Fruit fly (Drosophila melanogaster) whole organism, embryonic: ENCODE measurements around the gene TMEM216.
A peak's percentile ranks its signal among the peaks of the same experiment; 100 is the strongest.

Source experiments
- B-H1 ChIP-seq: fragments of 200-800 bp; sonication (Bioruptor generic); IDR thresholded peaks from 3 replicates; pipeline ENCODE4 v1.3.6; 2022; ENCODE audit warnings: missing biosample characterization, missing genetic modification characterization
- CG10979 ChIP-seq: fragments of 200-800 bp; sonication (Bioruptor generic); optimal IDR thresholded peaks from 2 replicates; lab custom pipeline; 2018; ENCODE audit warnings: missing biosample characterization, mild to moderate bottlenecking, missing genetic modification characterization, moderate library complexity
- CG12104 ChIP-seq: fragments of 200-800 bp; sonication (Bioruptor generic); optimal IDR thresholded peaks from 3 replicates; lab custom pipeline; 2016; ENCODE audit warnings: missing biosample characterization, missing genetic modification characterization
- CG12744 ChIP-seq: fragments of 200-800 bp; sonication (Bioruptor generic); optimal IDR thresholded peaks from 2 replicates; lab custom pipeline; 2016; ENCODE audit warnings: missing biosample characterization, missing genetic modification characterization
- CG16779 ChIP-seq: fragments of 200-800 bp; sonication (Bioruptor generic); IDR thresholded peaks from 2 replicates; pipeline ENCODE4 v1.3.6; 2022; ENCODE audit warnings: missing biosample characterization, missing genetic modification characterization
- CG16863 ChIP-seq: fragments of 200-800 bp; sonication (Bioruptor generic); optimal IDR thresholded peaks from 3 replicates; lab custom pipeline; 2016; ENCODE audit warnings: missing biosample characterization, missing genetic modification characterization
- CG17568 ChIP-seq: fragments of 200-800 bp; sonication (Bioruptor generic); optimal IDR thresholded peaks from 2 replicates; lab custom pipeline; 2018; ENCODE audit warnings: missing biosample characterization, mild to moderate bottlenecking, missing genetic modification characterization, moderate library complexity
- CG2712 ChIP-seq: fragments of 200-800 bp; optimal IDR thresholded peaks from 3 replicates; lab custom pipeline; 2019; ENCODE audit warnings: missing biosample characterization, mild to moderate bottlenecking, missing genetic modification characterization, moderate library complexity
- CG32532 ChIP-seq: fragments of 200-800 bp; sonication (Bioruptor generic); IDR thresholded peaks from 2 replicates; pipeline ENCODE4 v1.3.6; 2022; ENCODE audit warnings: missing biosample characterization, missing genetic modification characterization
- CG33557 ChIP-seq: fragments of 200-800 bp; sonication (Bioruptor generic); optimal IDR thresholded peaks from 2 replicates; lab custom pipeline; 2019; ENCODE audit warnings: missing biosample characterization, mild to moderate bottlenecking, missing genetic modification characterization, moderate library complexity
- CG3407 ChIP-seq: fragments of 200-800 bp; sonication (Bioruptor generic); optimal IDR thresholded peaks from 2 replicates; lab custom pipeline; 2018; ENCODE audit warnings: missing biosample characterization, mild to moderate bottlenecking, missing genetic modification characterization
- CG34422 ChIP-seq: fragments of 200-800 bp; sonication (Bioruptor generic); IDR thresholded peaks from 3 replicates; pipeline ENCODE4 v1.3.6; 2022; ENCODE audit warnings: missing biosample characterization, missing genetic modification characterization
- CG4617 ChIP-seq: fragments of 200-800 bp; sonication (Bioruptor generic); optimal IDR thresholded peaks from 3 replicates; lab custom pipeline; 2016; ENCODE audit warnings: missing biosample characterization, missing genetic modification characterization, borderline replicate concordance
- CG5180 ChIP-seq: fragments of 200-800 bp; sonication (Bioruptor generic); optimal IDR thresholded peaks from 3 replicates; lab custom pipeline; 2017; ENCODE audit warnings: missing biosample characterization, missing genetic modification characterization, mild to moderate bottlenecking, moderate library complexity, missing genetic modification reagents
- CG9817 ChIP-seq: fragments of 200-800 bp; sonication (Bioruptor generic); optimal IDR thresholded peaks from 2 replicates; lab custom pipeline; 2018; ENCODE audit warnings: missing biosample characterization, mild to moderate bottlenecking, missing genetic modification characterization, moderate library complexity
- Fer3 ChIP-seq: fragments of 200-800 bp; sonication (Bioruptor generic); optimal IDR thresholded peaks from 2 replicates; lab custom pipeline; 2018; ENCODE audit warnings: missing biosample characterization, mild to moderate bottlenecking, missing genetic modification characterization, moderate library complexity
- HLH4C ChIP-seq: fragments of 200-800 bp; sonication (Bioruptor generic); IDR thresholded peaks from 3 replicates; pipeline ENCODE4 v1.3.6; 2022; ENCODE audit warnings: missing biosample characterization, missing genetic modification characterization; ENCODE audit not compliant: partially characterized antibody
- Hand ChIP-seq: fragments of 200-800 bp; sonication (Bioruptor generic); optimal IDR thresholded peaks from 2 replicates; lab custom pipeline; 2017; ENCODE audit warnings: mild to moderate bottlenecking, missing biosample characterization, missing genetic modification reagents, missing genetic modification characterization
- MESR4 ChIP-seq: fragments of 200-800 bp; sonication (Bioruptor generic); optimal IDR thresholded peaks from 2 replicates; lab custom pipeline; 2018; ENCODE audit warnings: missing biosample characterization, mild to moderate bottlenecking, missing genetic modification characterization, moderate library complexity
- NfI ChIP-seq: fragments of 200-800 bp; sonication (Bioruptor generic); optimal IDR thresholded peaks from 3 replicates; lab custom pipeline; 2018; ENCODE audit warnings: missing biosample characterization, mild to moderate bottlenecking, missing genetic modification characterization, moderate library complexity
- Ptx1 ChIP-seq: fragments of 200-800 bp; sonication (Bioruptor generic); IDR thresholded peaks from 2 replicates; pipeline ENCODE4 v1.3.6; 2022; ENCODE audit warnings: missing biosample characterization, missing genetic modification characterization
- Ravus ChIP-seq: fragments of 200-800 bp; sonication (Bioruptor generic); IDR thresholded peaks from 2 replicates; pipeline ENCODE4 v1.3.6; 2022; ENCODE audit warnings: missing biosample characterization, missing genetic modification characterization
- Taf1 ChIP-seq: fragments of 200-800 bp; sonication (Bioruptor generic); IDR thresholded peaks from 2 replicates; pipeline ENCODE4 v1.3.6; 2022; ENCODE audit warnings: missing biosample characterization, missing genetic modification characterization
- chinmo ChIP-seq: fragments of 200-800 bp; sonication (Bioruptor generic); IDR thresholded peaks from 4 replicates; pipeline ENCODE4 v1.3.6; 2022; ENCODE audit warnings: missing biosample characterization, missing genetic modification characterization; ENCODE audit not compliant: partially characterized antibody
- chm ChIP-seq: fragments of 200-800 bp; sonication (Bioruptor generic); IDR thresholded peaks from 2 replicates; pipeline ENCODE4 v1.3.6; 2022; ENCODE audit warnings: missing biosample characterization, missing genetic modification characterization
- gcm ChIP-seq: fragments of 200-800 bp; sonication (Bioruptor generic); optimal IDR thresholded peaks from 2 replicates; lab custom pipeline; 2019; ENCODE audit warnings: missing biosample characterization, mild to moderate bottlenecking, missing genetic modification characterization, moderate library complexity
- gem ChIP-seq: fragments of 200-800 bp; sonication (Bioruptor generic); optimal IDR thresholded peaks from 2 replicates; lab custom pipeline; 2019; ENCODE audit warnings: missing biosample characterization, mild to moderate bottlenecking, missing genetic modification characterization, moderate library complexity
- grau ChIP-seq: fragments of 200-800 bp; optimal IDR thresholded peaks from 3 replicates; lab custom pipeline; 2019; ENCODE audit warnings: missing biosample characterization, mild to moderate bottlenecking, missing genetic modification characterization, moderate library complexity
- hb ChIP-seq: fragments of 200-800 bp; sonication (Bioruptor generic); IDR thresholded peaks from 3 replicates; pipeline ENCODE4 v1.3.6; 2022; ENCODE audit warnings: missing biosample characterization, missing genetic modification characterization; ENCODE audit not compliant: partially characterized antibody
- inv ChIP-seq: fragments of 200-800 bp; sonication (Bioruptor generic); IDR thresholded peaks from 2 replicates; pipeline ENCODE4 v1.3.6; 2022; ENCODE audit warnings: missing biosample characterization, missing genetic modification characterization; ENCODE audit not compliant: partially characterized antibody
- kah ChIP-seq: fragments of 200-800 bp; sonication (Bioruptor generic); optimal IDR thresholded peaks from 2 replicates; lab custom pipeline; 2018; ENCODE audit warnings: missing biosample characterization, mild to moderate bottlenecking, missing genetic modification characterization
- ken ChIP-seq: fragments of 200-800 bp; sonication (Bioruptor generic); IDR thresholded peaks from 3 replicates; pipeline ENCODE4 v1.3.6; 2022; ENCODE audit warnings: missing biosample characterization, missing genetic modification characterization
- nerfin-1 ChIP-seq: fragments of 200-800 bp; sonication (Bioruptor generic); optimal IDR thresholded peaks from 3 replicates; lab custom pipeline; 2019; ENCODE audit warnings: missing biosample characterization, mild to moderate bottlenecking, missing genetic modification characterization, moderate library complexity
- nmo ChIP-seq: fragments of 200-800 bp; sonication (Bioruptor generic); optimal IDR thresholded peaks from 2 replicates; lab custom pipeline; 2018; ENCODE audit warnings: missing biosample characterization, mild to moderate bottlenecking, missing genetic modification characterization, moderate library complexity
- org-1 ChIP-seq: fragments of 200-800 bp; sonication (Bioruptor generic); optimal IDR thresholded peaks from 2 replicates; lab custom pipeline; 2017; ENCODE audit warnings: missing biosample characterization, missing genetic modification characterization
- otp ChIP-seq: fragments of 200-800 bp; sonication (Bioruptor generic); IDR thresholded peaks from 3 replicates; pipeline ENCODE4, ENCODE4 v1.3.6; 2022; ENCODE audit warnings: missing biosample characterization, missing genetic modification characterization
- pb ChIP-seq: fragments of 200-800 bp; sonication (Bioruptor generic); optimal IDR thresholded peaks from 3 replicates; lab custom pipeline; 2016; ENCODE audit warnings: missing biosample characterization, missing genetic modification characterization
- pum ChIP-seq: fragments of 200-800 bp; sonication (Bioruptor generic); optimal IDR thresholded peaks from 2 replicates; lab custom pipeline; 2016; ENCODE audit warnings: missing biosample characterization, missing genetic modification characterization
- scrt ChIP-seq: fragments of 200-800 bp; sonication (Bioruptor generic); optimal IDR thresholded peaks from 2 replicates; lab custom pipeline; 2018; ENCODE audit warnings: missing biosample characterization, mild to moderate bottlenecking, missing genetic modification characterization, moderate library complexity
- tgo ChIP-seq: fragments of 200-800 bp; sonication (Bioruptor generic); IDR thresholded peaks from 3 replicates; pipeline ENCODE4 v1.3.6; 2022; ENCODE audit warnings: missing biosample characterization, missing genetic modification characterization
- tna ChIP-seq: fragments of 200-800 bp; sonication (Bioruptor generic); IDR thresholded peaks from 2 replicates; pipeline ENCODE4 v1.3.6; 2022; ENCODE audit warnings: missing biosample characterization, missing genetic modification characterization; ENCODE audit not compliant: partially characterized antibody
- trem ChIP-seq: fragments of 200-800 bp; optimal IDR thresholded peaks from 3 replicates; lab custom pipeline; 2019; ENCODE audit warnings: missing biosample characterization, mild to moderate bottlenecking, missing genetic modification characterization, moderate library complexity
- tx ChIP-seq: fragments of 200-800 bp; sonication (Bioruptor generic); optimal IDR thresholded peaks from 2 replicates; lab custom pipeline; 2016; ENCODE audit warnings: missing biosample characterization, missing genetic modification characterization

Gene TMEM216

dm6 chr3R:8712722-8713131 lies 3.3 kb upstream of the TMEM216 start, which contains the start of gene CG8112 (continued):
- TF ChIP-seq Fer3 (tag; lab: Kevin White, UChicago) (peak; percentile 30), CG12744 (GFP tag; lab: Kevin White, UChicago) (no peak), CG12104 (GFP tag; lab: Kevin White, UChicago) (no peak), CG5180 (GFP tag; lab: Kevin White, UChicago) (no peak), Ravus (no peak), Hand (GFP tag; lab: Kevin White, UChicago) (peak; percentile 39), CG33557 (GFP tag; lab: Kevin White, UChicago) (no peak), gcm (peak; percentile 5), trem (no peak), gem (peak; percentile 64), pum (GFP tag; lab: Kevin White, UChicago) (no peak), CG10979 (peak; percentile 11), Ptx1 (no peak), nmo (peak; percentile 3), CG2712 (tag; lab: Kevin White, UChicago) (peak; percentile 34)

DNA sequence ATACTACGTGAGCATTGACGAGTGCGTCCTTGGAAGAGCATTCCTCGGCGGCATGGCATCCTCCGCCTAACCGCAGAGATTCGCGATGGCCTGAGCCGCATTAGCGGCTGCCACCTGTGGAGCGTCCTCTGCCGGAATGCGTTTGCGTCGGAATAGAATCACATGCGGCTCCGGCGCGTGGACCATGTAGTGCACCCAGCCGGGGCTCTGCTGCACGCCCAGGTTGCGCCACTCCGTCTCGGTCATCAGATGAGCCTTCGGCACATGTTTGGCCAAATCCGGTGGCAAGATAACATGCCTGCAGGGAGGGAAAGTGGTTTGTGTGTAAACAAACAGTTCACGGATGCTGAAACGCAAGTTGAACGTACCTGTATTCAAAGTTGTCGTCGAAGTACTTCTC lies 672 bp upstream of the TMEM216 start:
- TF ChIP-seq inv = 0 out of 2 replicates have a peak, but pooled peaks have one; percentile 8
- TF ChIP-seq chinmo (GFP tag; lab: Robert Waterston, UW) = no peak
- TF ChIP-seq org-1 (GFP tag; lab: Kevin White, UChicago) = no peak
- peak; percentile 16; the same call in 1 of the 3 replicates for TF ChIP-seq CG34422
- TF ChIP-seq CG17568 (GFP tag; lab: Kevin White, UChicago) = no peak
- 0 out of 2 replicates have a peak, but pooled peaks have one; percentile 9 for TF ChIP-seq CG32532 (GFP tag; lab: Robert Waterston, UW)
- 0 out of 2 replicates have a peak, but pooled peaks have one; percentile 11 for TF ChIP-seq tna (GFP tag; lab: Robert Waterston, UW)
- peak; percentile 12 for TF ChIP-seq CG4617 (GFP tag; lab: Kevin White, UChicago)
- TF ChIP-seq CG16863 = no peak
- 0 out of 3 replicates have a peak, but pooled peaks have one; percentile 32 for TF ChIP-seq ken (GFP tag; lab: Robert Waterston, UW)
- no peak for TF ChIP-seq tgo (GFP tag; lab: Robert Waterston, UW)
- 0 out of 3 replicates have a peak, but pooled peaks have one; percentile 17 for TF ChIP-seq hb (GFP tag; lab: Robert Waterston, UW)
- no peak for TF ChIP-seq CG16779 (GFP tag; lab: Robert Waterston, UW)
- no peak for TF ChIP-seq Taf1
- TF ChIP-seq kah (GFP tag; lab: Kevin White, UChicago) = peak; percentile 94
- no peak for TF ChIP-seq tx (GFP tag; lab: Kevin White, UChicago)
- TF ChIP-seq nerfin-1 (tag; lab: Kevin White, UChicago) = peak; percentile 91
- peak; percentile 53 for TF ChIP-seq scrt
- TF ChIP-seq MESR4 (GFP tag; lab: Kevin White, UChicago) = peak; percentile 31
- peak; percentile 51; the same call in 1 of the 2 replicates for TF ChIP-seq chm

DNA sequence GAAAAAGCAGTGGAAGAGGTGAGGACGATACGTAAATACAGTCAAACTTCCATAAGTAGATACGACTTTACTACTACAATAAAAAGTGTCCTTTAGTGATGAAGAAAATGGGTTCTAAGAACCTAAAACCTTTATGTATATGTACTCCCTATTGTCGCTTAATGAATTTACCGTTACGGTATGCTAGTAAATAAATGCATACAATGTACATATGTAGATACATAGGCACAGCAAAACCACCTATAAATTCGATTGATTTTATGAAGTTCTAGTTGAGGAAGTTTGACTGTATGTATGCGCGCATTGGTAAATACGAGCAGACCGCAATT lies 472 bp downstream of the TMEM216 start:
- TF ChIP-seq B-H1 (GFP tag; lab: Robert Waterston, UW) (no peak), Taf1 (peak; percentile 17; the same call in 1 of the 2 replicates), HLH4C (no peak), NfI (GFP tag; lab: Kevin White, UChicago) (no peak), CG9817 (tag; lab: Kevin White, UChicago) (no peak), grau (tag; lab: Kevin White, UChicago) (peak; percentile 75), otp (GFP tag; lab: Robert Waterston, UW) (no peak), pb (GFP tag; lab: Kevin White, UChicago) (no peak), CG3407 (GFP tag; lab: Kevin White, UChicago) (no peak)
- TF ChIP-seq, all 482 proteins: peak for 2
